Fruit fly (Drosophila melanogaster) whole organism, pupa: Measurements from ENCODE around the gene CG5498.
A peak's percentile ranks its signal among the peaks of the same experiment; 100 is the strongest.

Source experiments
- CG10348 ChIP-seq: fragments of 200-800 bp; sonication (Bioruptor generic); IDR thresholded peaks from 2 replicates; pipeline ENCODE4 v1.3.6; 2022; ENCODE audit warnings: missing biosample characterization, missing genetic modification characterization
- CG12605 ChIP-seq: fragments of 200-800 bp; sonication (Bioruptor generic); IDR thresholded peaks from 2 replicates; pipeline ENCODE4 v1.3.6; 2022; ENCODE audit warnings: missing biosample characterization, missing genetic modification characterization
- CG13204 ChIP-seq: fragments of 200-800 bp; sonication (Bioruptor generic); optimal IDR thresholded peaks from 2 replicates; lab custom pipeline; 2018; ENCODE audit warnings: missing biosample characterization, mild to moderate bottlenecking, missing genetic modification characterization, moderate library complexity
- CG14655 ChIP-seq: fragments of 200-800 bp; sonication (Bioruptor generic); optimal IDR thresholded peaks from 3 replicates; lab custom pipeline; 2017; ENCODE audit warnings: mild to moderate bottlenecking, missing biosample characterization, missing genetic modification reagents, missing genetic modification characterization
- CG15710 ChIP-seq: fragments of 200-800 bp; sonication (Bioruptor generic); optimal IDR thresholded peaks from 2 replicates; lab custom pipeline; 2018; ENCODE audit warnings: missing biosample characterization, mild to moderate bottlenecking, missing genetic modification characterization, moderate library complexity
- CG17806 ChIP-seq: fragments of 200-800 bp; sonication (Bioruptor generic); optimal IDR thresholded peaks from 2 replicates; lab custom pipeline; 2018; ENCODE audit warnings: missing biosample characterization, mild to moderate bottlenecking, missing genetic modification characterization, moderate library complexity
- CG32121 ChIP-seq: fragments of 200-800 bp; sonication (Bioruptor generic); IDR thresholded peaks from 2 replicates; pipeline ENCODE4 v1.3.6; 2022; ENCODE audit warnings: missing biosample characterization, missing genetic modification characterization
- CG34367 ChIP-seq: fragments of 200-800 bp; sonication (Bioruptor generic); optimal IDR thresholded peaks from 2 replicates; lab custom pipeline; 2018; ENCODE audit warnings: missing biosample characterization, mild to moderate bottlenecking, missing genetic modification characterization
- CG4496 ChIP-seq: fragments of 200-800 bp; sonication (Bioruptor generic); IDR thresholded peaks from 3 replicates; pipeline ENCODE4 v1.3.6; 2022; ENCODE audit warnings: missing biosample characterization, missing genetic modification characterization
- CG8159 ChIP-seq: fragments of 200-800 bp; sonication (Bioruptor generic); optimal IDR thresholded peaks from 3 replicates; lab custom pipeline; 2018; ENCODE audit warnings: missing biosample characterization, mild to moderate bottlenecking, missing genetic modification characterization, moderate library complexity
- CG8301 ChIP-seq: fragments of 200-800 bp; sonication (Bioruptor generic); optimal IDR thresholded peaks from 2 replicates; lab custom pipeline; 2018; ENCODE audit warnings: missing biosample characterization, mild to moderate bottlenecking, missing genetic modification characterization
- CG9948 ChIP-seq: fragments of 200-800 bp; sonication (Bioruptor generic); optimal IDR thresholded peaks from 2 replicates; lab custom pipeline; 2018; ENCODE audit warnings: missing biosample characterization, mild to moderate bottlenecking, missing genetic modification characterization, moderate library complexity
- D1 ChIP-seq: fragments of 200-800 bp; sonication (Bioruptor generic); optimal IDR thresholded peaks from 2 replicates; lab custom pipeline; 2018; ENCODE audit warnings: missing biosample characterization, mild to moderate bottlenecking, missing genetic modification characterization, moderate library complexity
- EcR ChIP-seq: fragments of 200-800 bp; sonication (Bioruptor generic); optimal IDR thresholded peaks from 3 replicates; lab custom pipeline; 2019; ENCODE audit warnings: missing biosample characterization, missing genetic modification characterization, mild to moderate bottlenecking, moderate library complexity, missing genetic modification reagents
- Ets98B ChIP-seq: fragments of 200-800 bp; sonication (Bioruptor generic); IDR thresholded peaks from 2 replicates; pipeline ENCODE4 v1.3.6; 2022; ENCODE audit warnings: missing biosample characterization, missing genetic modification characterization
- Pif1A ChIP-seq: fragments of 200-800 bp; sonication (Bioruptor generic); optimal IDR thresholded peaks from 3 replicates; lab custom pipeline; 2016; ENCODE audit warnings: missing biosample characterization, missing genetic modification characterization
- Pif1B ChIP-seq: fragments of 200-800 bp; sonication (Bioruptor generic); optimal IDR thresholded peaks from 3 replicates; lab custom pipeline; 2016; ENCODE audit warnings: missing biosample characterization, missing genetic modification characterization
- Snoo ChIP-seq: fragments of 200-800 bp; sonication (Bioruptor generic); optimal IDR thresholded peaks from 3 replicates; lab custom pipeline; 2017; ENCODE audit warnings: missing biosample characterization, mild to moderate bottlenecking, missing genetic modification characterization, inconsistent platforms
- fd96Ca ChIP-seq: fragments of 200-800 bp; sonication (Bioruptor generic); IDR thresholded peaks from 3 replicates; pipeline ENCODE4 v1.3.6; 2022; ENCODE audit warnings: missing biosample characterization, missing genetic modification characterization
- gl ChIP-seq: fragments of 200-800 bp; sonication (Bioruptor generic); optimal IDR thresholded peaks from 2 replicates; lab custom pipeline; 2018; ENCODE audit warnings: missing biosample characterization, mild to moderate bottlenecking, missing genetic modification characterization
- rn ChIP-seq: fragments of 200-800 bp; sonication (Bioruptor generic); IDR thresholded peaks from 2 replicates; pipeline ENCODE4 v1.3.6; 2022; ENCODE audit warnings: missing biosample characterization, missing genetic modification characterization

CG5498 gene

DNA sequence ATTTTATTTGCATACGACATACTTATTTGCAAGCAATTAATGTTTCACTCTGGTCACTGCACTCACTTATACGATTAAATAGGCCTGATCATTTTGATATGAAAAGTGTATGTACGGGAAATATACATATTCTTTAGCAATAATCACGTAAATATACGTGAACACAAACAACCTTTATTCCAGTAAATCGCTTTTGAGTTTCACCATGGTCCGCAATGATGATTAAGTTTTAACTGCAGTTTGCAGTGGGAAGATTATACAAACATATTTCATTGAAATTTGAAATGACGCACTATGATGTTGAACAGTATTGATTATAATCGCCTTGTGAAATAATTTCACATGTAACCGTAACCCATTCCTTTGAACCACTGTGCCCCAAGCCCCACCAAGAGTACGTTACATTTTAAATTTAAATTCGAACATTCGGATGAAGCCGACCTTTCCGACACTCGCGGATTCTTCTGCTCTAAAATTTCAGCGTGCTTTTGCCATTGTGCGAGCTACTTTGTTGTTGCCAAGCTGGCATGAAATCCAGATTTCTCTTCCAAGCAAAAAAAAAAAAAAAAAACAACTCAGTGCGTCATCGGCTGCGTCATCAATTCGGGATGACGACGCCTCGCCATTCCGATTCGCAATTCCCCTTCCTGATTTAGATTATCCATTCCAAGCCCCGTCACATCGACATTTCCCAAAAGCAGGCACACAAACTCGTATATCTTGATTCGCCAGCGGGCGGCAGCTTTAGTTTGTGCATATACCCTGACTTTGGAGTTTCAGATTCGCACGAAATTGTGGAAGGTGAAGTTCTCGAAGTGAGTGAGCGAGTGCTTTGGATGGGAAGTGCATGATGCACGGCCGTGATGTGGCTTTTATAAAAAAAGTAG is 19.8 kb upstream of the CG5498 start:
- TF ChIP-seq Pif1A (GFP tag; lab: Kevin White, UChicago) = peak; percentile 64
- TF ChIP-seq D1 = peak; percentile 31
- peak; percentile 64 for TF ChIP-seq EcR (GFP tag; lab: Kevin White, UChicago)
- TF ChIP-seq CG13204 (GFP tag; lab: Kevin White, UChicago) = peak; percentile 20
- peak; percentile 40 for TF ChIP-seq Pif1B (GFP tag; lab: Kevin White, UChicago)
- TF ChIP-seq CG34367 (tag; lab: Kevin White, UChicago) = peak; percentile 57
- TF ChIP-seq CG10348 = no peak
- peak; percentile 32; the same call in 2 of the 3 replicates for TF ChIP-seq CG4496 (GFP tag; lab: Robert Waterston, UW)
- TF ChIP-seq Ets98B (GFP tag; lab: Robert Waterston, UW) = no peak
- TF ChIP-seq CG9948 (tag; lab: Kevin White, UChicago) = peak; percentile 67
- no peak for TF ChIP-seq CG12605
- no peak for TF ChIP-seq CG32121
- peak; percentile 77 for TF ChIP-seq CG8159 (tag; lab: Kevin White, UChicago)
- peak; percentile 58 for TF ChIP-seq CG8301 (tag; lab: Kevin White, UChicago)
- peak; percentile 68 for TF ChIP-seq CG14655 (GFP tag; lab: Kevin White, UChicago)
- peak; percentile 26 for TF ChIP-seq gl (tag; lab: Kevin White, UChicago)
- TF ChIP-seq CG17806 (tag; lab: Kevin White, UChicago) = peak; percentile 52
- peak; percentile 69 for TF ChIP-seq CG15710 (tag; lab: Kevin White, UChicago)
- no peak for TF ChIP-seq rn
- peak; percentile 75 for TF ChIP-seq Snoo (tag; lab: Kevin White, UChicago)
- no peak for TF ChIP-seq fd96Ca (GFP tag; lab: Robert Waterston, UW)

DNA sequence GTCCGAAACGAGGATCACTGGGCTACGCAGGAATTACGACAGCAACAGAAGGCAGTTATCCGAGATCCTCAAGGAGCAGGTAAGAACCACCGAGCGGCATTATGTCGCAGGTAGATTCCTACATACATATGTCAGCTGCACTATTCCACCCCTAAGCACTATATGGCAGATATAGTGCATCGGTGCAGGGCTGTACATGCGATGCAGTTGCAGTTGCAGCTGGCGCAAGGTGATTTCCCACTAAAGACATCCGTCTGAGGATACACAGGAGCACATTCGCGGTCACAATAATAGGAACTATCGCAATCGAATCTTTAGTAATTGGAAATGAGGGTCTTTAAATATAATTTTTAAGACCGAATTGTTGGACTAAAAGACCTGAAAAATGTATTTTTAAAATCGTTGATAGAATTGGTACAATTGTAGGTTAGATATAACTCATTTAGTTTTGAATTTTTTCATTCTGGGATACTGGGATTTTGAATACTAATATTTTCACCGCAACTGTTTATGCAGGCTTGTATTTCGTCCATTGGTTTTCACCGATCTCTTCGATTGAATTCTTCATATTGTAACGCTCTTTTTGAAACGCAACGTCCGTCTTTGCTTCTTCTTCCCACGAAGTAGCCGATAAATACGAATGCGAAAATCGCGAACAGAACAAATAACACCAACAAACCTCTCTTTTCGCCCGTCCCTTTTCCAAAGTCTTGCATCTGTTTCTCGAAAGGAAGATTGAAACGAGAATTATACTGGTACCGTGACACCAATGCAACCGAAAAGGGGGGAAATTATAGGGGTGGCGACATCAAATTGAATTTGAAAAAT is 19.0 kb upstream of the CG5498 start:
- TF ChIP-seq Ets98B (GFP tag; lab: Robert Waterston, UW) = no peak
- peak; percentile 54 for TF ChIP-seq Pif1A (GFP tag; lab: Kevin White, UChicago)
- peak; percentile 80 for TF ChIP-seq CG9948 (tag; lab: Kevin White, UChicago)
- TF ChIP-seq Snoo (tag; lab: Kevin White, UChicago) = peak; percentile 34
- TF ChIP-seq Pif1B (GFP tag; lab: Kevin White, UChicago) = peak; percentile 54
- TF ChIP-seq CG34367 (tag; lab: Kevin White, UChicago) = peak; percentile 79
- TF ChIP-seq CG13204 (GFP tag; lab: Kevin White, UChicago) = peak; percentile 12
- TF ChIP-seq CG4496 (GFP tag; lab: Robert Waterston, UW) = no peak
- no peak for TF ChIP-seq CG12605
- TF ChIP-seq CG15710 (tag; lab: Kevin White, UChicago) = peak; percentile 84
- no peak for TF ChIP-seq fd96Ca (GFP tag; lab: Robert Waterston, UW)
- peak; percentile 74 for TF ChIP-seq CG17806 (tag; lab: Kevin White, UChicago)
- TF ChIP-seq gl (tag; lab: Kevin White, UChicago) = peak; percentile 76
- TF ChIP-seq CG8159 (tag; lab: Kevin White, UChicago) = peak; percentile 90
- TF ChIP-seq D1 = peak; percentile 20

DNA sequence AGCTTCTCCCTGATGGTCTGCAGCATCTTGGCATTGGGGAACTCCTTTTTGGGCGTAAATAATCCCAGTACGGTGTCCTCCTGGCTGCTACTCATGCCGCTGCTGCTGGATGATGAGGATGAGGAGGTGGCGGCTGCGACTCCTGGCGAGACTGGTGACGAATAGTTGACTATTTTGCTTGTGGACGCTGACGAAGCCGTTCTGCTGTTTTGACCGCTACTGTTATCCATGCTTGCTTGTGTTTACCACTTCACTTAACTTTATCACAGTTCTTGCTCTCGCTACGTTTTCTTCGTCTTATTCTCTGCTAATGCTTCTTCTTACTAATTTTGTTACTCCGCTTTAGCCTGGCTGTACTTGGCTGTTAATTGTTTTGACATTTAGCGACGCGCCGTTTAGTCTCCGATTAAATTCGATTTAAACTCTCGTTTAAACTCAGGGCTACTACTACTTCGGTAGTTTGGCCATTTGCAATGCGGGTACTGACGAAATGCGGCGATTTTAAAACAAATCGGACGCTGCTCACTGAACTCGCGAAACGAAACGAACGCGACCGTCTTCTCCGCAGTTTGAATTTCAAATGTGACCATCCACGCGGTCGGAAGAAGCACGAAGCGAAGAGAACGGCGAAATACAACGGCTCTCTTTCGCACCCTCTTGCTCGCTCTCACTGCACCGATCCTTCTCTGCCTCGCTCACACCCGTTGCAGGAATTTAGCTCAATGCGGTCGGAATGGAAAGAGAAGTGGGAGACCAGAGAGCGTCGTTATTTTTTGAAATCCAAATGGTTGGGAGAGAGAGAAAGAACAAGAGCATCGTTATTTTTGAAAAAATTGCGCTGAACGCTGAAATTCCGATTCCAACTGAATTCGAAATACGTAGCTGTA is 17.4 kb upstream of the CG5498 start, which contains the start of gene trbl:
Gene trbl (minus strand): TSS at position 584 of the 887 bp plus-strand sequence.
- TF ChIP-seq CG12605 (peak; percentile 59), CG13204 (GFP tag; lab: Kevin White, UChicago) (peak; percentile 28), CG10348 (no peak), CG4496 (GFP tag; lab: Robert Waterston, UW) (peak; percentile 74; the same call in 2 of the 3 replicates), CG8301 (tag; lab: Kevin White, UChicago) (no peak), gl (tag; lab: Kevin White, UChicago) (no peak), CG32121 (peak; percentile 31; the same call in 1 of the 2 replicates), rn (no peak), Ets98B (GFP tag; lab: Robert Waterston, UW) (peak; percentile 42; the same call in 1 of the 2 replicates), Pif1A (GFP tag; lab: Kevin White, UChicago) (no peak), CG8159 (tag; lab: Kevin White, UChicago) (no peak), D1 (no peak), fd96Ca (GFP tag; lab: Robert Waterston, UW) (peak; percentile 29; the same call in 1 of the 3 replicates), Snoo (tag; lab: Kevin White, UChicago) (peak; percentile 25), CG14655 (GFP tag; lab: Kevin White, UChicago) (no peak), CG9948 (tag; lab: Kevin White, UChicago) (no peak), CG17806 (tag; lab: Kevin White, UChicago) (no peak), EcR (GFP tag; lab: Kevin White, UChicago) (peak; percentile 52), Pif1B (GFP tag; lab: Kevin White, UChicago) (peak; percentile 4), CG34367 (tag; lab: Kevin White, UChicago) (no peak), CG15710 (tag; lab: Kevin White, UChicago) (no peak)
